Worm (Caenorhabditis elegans): ENCODE results near the gene idpp-11.

idpp-11 gene

ce11 chrX:7842241-7842640 is at the start of gene idpp-11:
idpp-11 (plus strand) TSS chrX:7842541.
- TF ChIP-seq eor-1 (tag; optimal IDR thresholded peaks at IDR 0.05) (no peak), nhr-11 (tag; optimal IDR thresholded peaks at IDR 0.05) (no peak), lin-39 (tag; optimal IDR thresholded peaks at IDR 0.05) (no peak), fkh-10 (GFP tag; optimal IDR thresholded peaks at IDR 0.05) (no peak), nhr-43 (tag; optimal IDR thresholded peaks at IDR 0.05; ENCODE audit: poor library complexity, severe bottlenecking) (no peak), sea-2 (GFP tag; optimal IDR thresholded peaks at IDR 0.05) (no peak), ceh-28 (tag; optimal IDR thresholded peaks at IDR 0.05) (no peak), lsy-12 (tag; optimal IDR thresholded peaks at IDR 0.05) (no peak), ceh-82 (tag; optimal IDR thresholded peaks at IDR 0.05) (no peak), tbx-2 (tag; optimal IDR thresholded peaks at IDR 0.05) (no peak), daf-12 (tag; optimal IDR thresholded peaks at IDR 0.05) (no peak), elt-2 (tag; optimal IDR thresholded peaks at IDR 0.05) (no peak), unc-62 (GFP tag; optimal IDR thresholded peaks at IDR 0.05) (no peak), pqm-1 (tag; optimal IDR thresholded peaks at IDR 0.05) (no peak), nhr-12 (tag; optimal IDR thresholded peaks at IDR 0.05) (no peak), egl-5 (tag; optimal IDR thresholded peaks at IDR 0.05) (no peak), ama-1 (optimal IDR thresholded peaks at IDR 0.05) (no peak)

DNA sequence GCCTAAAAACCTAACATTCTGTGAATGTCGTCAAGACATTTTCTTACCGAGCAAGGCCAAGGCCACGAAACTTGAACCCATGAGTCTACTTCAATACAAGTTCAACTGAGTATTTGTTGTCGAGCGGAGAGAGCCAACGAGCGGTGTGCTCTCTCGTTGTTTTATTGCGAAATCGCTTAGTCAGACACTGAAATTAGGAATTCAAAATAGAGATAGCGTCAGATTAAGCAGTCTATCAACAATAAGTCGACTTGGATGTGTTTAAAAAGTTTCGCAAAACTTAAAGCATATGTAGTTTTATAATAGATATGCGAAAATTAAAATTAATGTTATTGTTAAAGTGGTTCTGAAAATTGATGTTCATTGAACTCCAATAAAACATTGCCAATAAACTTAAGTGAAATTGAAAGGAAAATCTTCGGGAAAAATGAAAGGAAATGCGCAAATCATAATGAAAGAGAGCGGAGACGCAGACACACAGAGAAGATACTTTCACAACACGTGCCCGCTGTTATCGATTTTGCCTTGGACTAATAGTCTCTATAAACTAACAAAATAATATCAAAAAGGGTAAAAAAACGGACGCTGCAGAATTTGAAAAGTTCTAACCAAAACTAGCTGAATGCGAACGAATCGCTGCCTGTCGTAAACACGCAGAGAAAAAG is 48.8 kb upstream of the idpp-11 start, which contains the start of gene ZK154.6:
Gene ZK154.6, minus strand, starts transcription at position 187 of the 665 bp plus-strand sequence.
- TF ChIP-seq lin-39 (tag; optimal IDR thresholded peaks at IDR 0.05) (peak; percentile 14), fkh-10 (GFP tag; optimal IDR thresholded peaks at IDR 0.05) (no peak), pha-4 (tag; optimal IDR thresholded peaks at IDR 0.05) (peak; percentile 18), nhr-23 (tag; optimal IDR thresholded peaks at IDR 0.05) (peak; percentile 21), ceh-28 (tag; optimal IDR thresholded peaks at IDR 0.05) (peak; percentile 91), nfya-1 (tag; optimal IDR thresholded peaks at IDR 0.05; ENCODE audit: insufficient read depth) (peak; percentile 46), unc-62 (GFP tag; optimal IDR thresholded peaks at IDR 0.05) (no peak), tbx-2 (tag; optimal IDR thresholded peaks at IDR 0.05) (no peak), nhr-25 (tag; optimal IDR thresholded peaks at IDR 0.05) (peak; percentile 55), mdl-1 (tag; optimal IDR thresholded peaks at IDR 0.05) (peak; percentile 60)

DNA sequence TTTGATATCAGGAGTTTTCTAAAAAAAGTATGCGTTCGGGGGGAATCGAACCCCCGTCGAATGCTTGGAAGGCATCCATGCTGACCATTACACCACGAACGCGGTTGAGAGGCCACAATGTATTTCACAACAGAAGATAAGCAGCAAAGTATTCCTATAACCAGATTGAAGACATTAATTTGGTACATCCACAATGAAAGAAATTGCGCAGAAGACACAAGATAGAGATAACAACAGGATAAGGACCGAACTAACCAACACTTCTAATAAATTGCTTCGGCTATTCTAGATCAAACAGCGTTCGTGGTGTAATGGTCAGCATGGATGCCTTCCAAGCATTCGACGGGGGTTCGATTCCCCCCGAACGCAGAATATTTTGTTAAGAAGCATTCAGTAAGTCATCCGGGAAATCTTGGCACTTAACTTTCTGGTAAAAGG is 48.0 kb upstream of the idpp-11 start:
- TF ChIP-seq egl-27 (tag; optimal IDR thresholded peaks at IDR 0.05) (peak; percentile 17), pha-4 (tag; optimal IDR thresholded peaks at IDR 0.05) (no peak), hmg-11 (tag; optimal IDR thresholded peaks at IDR 0.05) (no peak), ztf-4 (tag; optimal IDR thresholded peaks at IDR 0.05) (no peak), ceh-9 (tag; optimal IDR thresholded peaks at IDR 0.05) (no peak), nfya-1 (tag; optimal IDR thresholded peaks at IDR 0.05; ENCODE audit: insufficient read depth) (peak; percentile 48), skn-1 (tag; optimal IDR thresholded peaks at IDR 0.05) (no peak), aly-2 (tag; optimal IDR thresholded peaks at IDR 0.05) (no peak), unc-39 (tag; optimal IDR thresholded peaks at IDR 0.05) (no peak), nhr-76 (tag; optimal IDR thresholded peaks at IDR 0.05) (no peak), zag-1 (tag; optimal IDR thresholded peaks at IDR 0.05) (no peak), mml-1 (tag; optimal IDR thresholded peaks at IDR 0.05) (no peak), lin-39 (tag; optimal IDR thresholded peaks at IDR 0.05) (peak; percentile 26), nhr-25 (tag; optimal IDR thresholded peaks at IDR 0.05) (peak; percentile 43), lin-15B (tag; optimal IDR thresholded peaks at IDR 0.05) (peak; percentile 10), nhr-23 (tag; optimal IDR thresholded peaks at IDR 0.05) (peak; percentile 60), tbx-2 (tag; optimal IDR thresholded peaks at IDR 0.05) (peak; percentile 45), nhr-43 (tag; optimal IDR thresholded peaks at IDR 0.05; ENCODE audit: poor library complexity, severe bottlenecking) (peak; percentile 89), nhr-11 (tag; optimal IDR thresholded peaks at IDR 0.05) (no peak), jun-1 (tag; optimal IDR thresholded peaks at IDR 0.05) (no peak), R02D3.7 (tag; optimal IDR thresholded peaks at IDR 0.05) (no peak), nhr-67 (tag; optimal IDR thresholded peaks at IDR 0.05) (no peak), elt-2 (tag; optimal IDR thresholded peaks at IDR 0.05) (peak; percentile 35), elt-3 (tag; optimal IDR thresholded peaks at IDR 0.05) (peak in 1 of 3 experiments; percentile 42), pqm-1 (tag; optimal IDR thresholded peaks at IDR 0.05) (peak; percentile 31), nhr-77 (tag; optimal IDR thresholded peaks at IDR 0.05) (no peak), mdl-1 (tag; optimal IDR thresholded peaks at IDR 0.05) (no peak), fkh-10 (GFP tag; optimal IDR thresholded peaks at IDR 0.05) (no peak), fkh-2 (tag; optimal IDR thresholded peaks at IDR 0.05) (no peak), nhr-12 (tag; optimal IDR thresholded peaks at IDR 0.05) (no peak), daf-12 (tag; optimal IDR thresholded peaks at IDR 0.05) (no peak), nhr-28 (tag; optimal IDR thresholded peaks at IDR 0.05) (no peak), lsy-12 (tag; optimal IDR thresholded peaks at IDR 0.05) (peak; percentile 69), snpc-4 (tag; optimal IDR thresholded peaks at IDR 0.05) (no peak), sea-2 (GFP tag; optimal IDR thresholded peaks at IDR 0.05) (no peak), ztf-11 (tag; optimal IDR thresholded peaks at IDR 0.05) (no peak), elt-1 (tag; optimal IDR thresholded peaks at IDR 0.05) (no peak), fos-1 (tag; optimal IDR thresholded peaks at IDR 0.05) (no peak), egl-5 (tag; optimal IDR thresholded peaks at IDR 0.05) (no peak), ceh-82 (tag; optimal IDR thresholded peaks at IDR 0.05) (no peak), unc-62 (GFP tag; optimal IDR thresholded peaks at IDR 0.05) (no peak), ama-1 (optimal IDR thresholded peaks at IDR 0.05) (no peak), ZK546.5 (tag; optimal IDR thresholded peaks at IDR 0.05) (no peak), eor-1 (tag; optimal IDR thresholded peaks at IDR 0.05) (no peak)
